Worm (Caenorhabditis elegans) whole organism, early embryonic: ENCODE results near the gene scl-2.

ENCODE experiments used
- B0310.2 ChIP-seq: sonication (generic microtip); optimal IDR thresholded peaks from 2 replicates; lab custom pipeline; 2016; ENCODE audit warnings: mild to moderate bottlenecking, missing genetic modification characterization, missing compliant biosample characterization
- F13C5.2 ChIP-seq: sonication (generic microtip); optimal IDR thresholded peaks from 2 replicates; lab custom pipeline; 2017; ENCODE audit warnings: mild to moderate bottlenecking, missing genetic modification characterization, inconsistent platforms, missing compliant biosample characterization
- aly-1 ChIP-seq: sonication (generic microtip); optimal IDR thresholded peaks from 2 replicates; lab custom pipeline; 2016; ENCODE audit warnings: missing genetic modification characterization, missing compliant biosample characterization
- ama-1 ChIP-seq: fragments of 150-350 bp; optimal IDR thresholded peaks from 2 replicates; lab custom pipeline; 2014
- ceh-36 ChIP-seq: sonication (generic microtip); optimal IDR thresholded peaks from 2 replicates; lab custom pipeline; 2016; ENCODE audit warnings: missing genetic modification characterization, inconsistent platforms, missing compliant biosample characterization
- ets-7 ChIP-seq: sonication (generic microtip); optimal IDR thresholded peaks from 2 replicates; lab custom pipeline; 2016; ENCODE audit warnings: missing genotype, missing genetic modification characterization, missing compliant biosample characterization
- flt-1 ChIP-seq: fragments of 200-800 bp; sonication (Bioruptor generic); IDR thresholded peaks from 2 replicates; pipeline ENCODE4 v1.3.6; 2022; ENCODE audit warnings: missing genetic modification characterization, missing compliant biosample characterization
- hmbx-1 ChIP-seq: sonication (generic microtip); optimal IDR thresholded peaks from 2 replicates; lab custom pipeline; 2016; ENCODE audit warnings: mild to moderate bottlenecking, missing genetic modification characterization, missing compliant biosample characterization
- hnd-1 ChIP-seq: sonication (generic microtip); optimal IDR thresholded peaks from 2 replicates; lab custom pipeline; 2016; ENCODE audit warnings: missing genetic modification characterization, missing compliant biosample characterization
- pes-1 ChIP-seq: fragments of 200-800 bp; sonication (Bioruptor generic); IDR thresholded peaks from 2 replicates; pipeline ENCODE4 v1.3.6; 2022; ENCODE audit warnings: missing genetic modification reagents, missing genetic modification characterization, missing compliant biosample characterization
- scrt-1 ChIP-seq: fragments of 200-800 bp; sonication (Bioruptor generic); IDR thresholded peaks from 2 replicates; pipeline ENCODE4 v1.3.6; 2022; ENCODE audit warnings: missing genetic modification characterization, missing compliant biosample characterization
- sea-1 ChIP-seq: fragments of 200-800 bp; sonication (Bioruptor generic); conservative IDR thresholded peaks from 2 replicates; pipeline ENCODE4 v1.3.6; 2022; ENCODE audit warnings: missing genetic modification characterization, missing compliant biosample characterization
- tbx-11 ChIP-seq: fragments of 200-800 bp; sonication (Bioruptor generic); IDR thresholded peaks from 2 replicates; pipeline ENCODE4 v1.3.6; 2022; ENCODE audit warnings: missing genetic modification characterization, missing compliant biosample characterization
- tbx-37 ChIP-seq: fragments of 200-800 bp; sonication (Bioruptor generic); conservative IDR thresholded peaks from 2 replicates; pipeline ENCODE4 v1.3.6; 2022; ENCODE audit warnings: missing genetic modification reagents, missing genetic modification characterization, missing compliant biosample characterization
- tra-4 ChIP-seq: sonication (generic microtip); optimal IDR thresholded peaks from 2 replicates; lab custom pipeline; 2017; ENCODE audit warnings: missing genetic modification characterization, missing compliant biosample characterization

The scl-2 gene

ce11 chrIV:13107359-13107758 lies 49.8 kb downstream of the scl-2 start, which contains the start of gene B0564.2:
TSS of gene B0564.2 (plus strand) at chrIV:13107659.
- TF ChIP-seq ama-1 (no peak), scrt-1 (no peak), hmbx-1 (tag; lab: Kevin White, UChicago) (no peak), tra-4 (tag; lab: Kevin White, UChicago) (no peak)

ce11 chrIV:13108430-13108829 lies 50.9 kb downstream of the scl-2 start:
- no peak for TF ChIP-seq aly-1 (tag; lab: Kevin White, UChicago)
- no peak for TF ChIP-seq flt-1 (GFP tag; lab: Robert Waterston, UW)
- TF ChIP-seq ets-7 (tag; lab: Kevin White, UChicago), result no peak
- TF ChIP-seq pes-1 (GFP tag; lab: Robert Waterston, UW), result no peak
- no peak for TF ChIP-seq ama-1
- TF ChIP-seq tbx-37 (GFP tag; lab: Robert Waterston, UW), result no peak
- TF ChIP-seq B0310.2 (tag; lab: Kevin White, UChicago), result no peak
- no peak for TF ChIP-seq F13C5.2 (tag; lab: Kevin White, UChicago)
- no peak for TF ChIP-seq hnd-1 (tag; lab: Kevin White, UChicago)
- TF ChIP-seq hmbx-1 (tag; lab: Kevin White, UChicago), result no peak
- no peak for TF ChIP-seq tra-4 (tag; lab: Kevin White, UChicago)
- TF ChIP-seq sea-1 (GFP tag; lab: Robert Waterston, UW), result no peak
- no peak for TF ChIP-seq ceh-36 (tag; lab: Kevin White, UChicago)
- TF ChIP-seq tbx-11 (GFP tag; lab: Robert Waterston, UW), result no peak
